Fruit fly (Drosophila melanogaster): ENCODE data around the gene Tsp86D.

DNA sequence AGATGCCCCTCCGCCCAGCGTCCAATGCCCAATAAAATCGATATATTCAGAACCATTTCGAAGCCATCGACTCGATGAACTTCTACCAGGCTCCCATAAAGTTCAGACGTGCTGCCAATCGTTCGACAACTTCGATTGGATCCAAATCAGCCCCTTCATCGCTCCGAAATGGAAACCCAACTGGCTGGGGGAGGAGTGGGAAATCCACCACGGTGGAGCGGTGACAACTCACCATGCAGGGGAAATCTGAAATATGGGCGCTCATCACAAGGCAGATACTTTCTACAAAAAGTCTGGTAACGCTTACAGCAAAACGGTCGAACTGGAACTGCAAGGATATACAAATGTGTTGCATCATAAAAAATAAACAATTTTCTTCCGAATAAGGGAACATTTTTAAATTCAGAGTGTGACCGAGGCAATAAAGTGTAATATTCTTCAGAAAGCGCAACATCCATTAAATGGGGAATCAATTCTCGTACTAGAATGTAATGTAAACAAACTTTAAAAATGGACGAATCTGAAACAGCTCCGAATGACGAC lies 16.2 kb upstream of the Tsp86D start, which contains the start of gene CG4565:
- TF ChIP-seq ttk (optimal IDR thresholded peaks at IDR 0.05) (no peak), psq (optimal IDR thresholded peaks at IDR 0.05) (no peak)

Data from Kc167 (cell line).